Worm (Caenorhabditis elegans): ENCODE data around the gene dhhc-1.

The dhhc-1 gene

ce11 chrX:15100369-15100963, at the start of gene dhhc-1:
TSS of gene dhhc-1 (minus strand) at chrX:15100419.
- TF ChIP-seq ref-2 (tag; optimal IDR thresholded peaks at IDR 0.05) = no peak
- TF ChIP-seq hlh-15 (tag; optimal IDR thresholded peaks at IDR 0.05) = no peak
- TF ChIP-seq ztf-16 (tag; optimal IDR thresholded peaks at IDR 0.05) = no peak
- no peak for TF ChIP-seq pax-1 (tag; optimal IDR thresholded peaks at IDR 0.05)
- TF ChIP-seq ceh-31 (tag; optimal IDR thresholded peaks at IDR 0.05) = peak; percentile 56
- TF ChIP-seq nfya-1 (tag; optimal IDR thresholded peaks at IDR 0.05) = peak; percentile 59
- TF ChIP-seq unc-55 (GFP tag; optimal IDR thresholded peaks at IDR 0.05) = peak; percentile 40
- no peak for TF ChIP-seq ceh-45 (GFP tag; IDR thresholded peaks at IDR 0.05)
- peak; percentile 26 for TF ChIP-seq ceh-18 (tag; optimal IDR thresholded peaks at IDR 0.05)
- TF ChIP-seq ama-1 (optimal IDR thresholded peaks at IDR 0.05) = no peak
- no peak for TF ChIP-seq sox-4 (tag; optimal IDR thresholded peaks at IDR 0.05)
- TF ChIP-seq zip-5 (tag; optimal IDR thresholded peaks at IDR 0.05) = no peak
- no peak for TF ChIP-seq hlh-8 (tag; optimal IDR thresholded peaks at IDR 0.05)
- TF ChIP-seq unc-42 (tag; optimal IDR thresholded peaks at IDR 0.05) = peak; percentile 4
- no peak for TF ChIP-seq eyg-1 (tag; optimal IDR thresholded peaks at IDR 0.05)
- no peak for TF ChIP-seq ceh-22 (tag; optimal IDR thresholded peaks at IDR 0.05)
- no peak for TF ChIP-seq ceh-34 (tag; optimal IDR thresholded peaks at IDR 0.05)
- TF ChIP-seq hlh-30 (tag; optimal IDR thresholded peaks at IDR 0.05; ENCODE audit: insufficient read depth) = no peak

- TF ChIP-seq fkh-10 (GFP tag; optimal IDR thresholded peaks at IDR 0.05) (no peak), ceh-2 (tag; optimal IDR thresholded peaks at IDR 0.05) (no peak), pax-1 (tag; optimal IDR thresholded peaks at IDR 0.05) (no peak), ceh-30 (tag; optimal IDR thresholded peaks at IDR 0.05) (no peak), unc-3 (GFP tag; conservative IDR thresholded peaks at IDR 0.05) (no peak), unc-3 (tag; optimal IDR thresholded peaks at IDR 0.05) (no peak), madf-2 (tag; optimal IDR thresholded peaks at IDR 0.05) (no peak), C08G9.2 (tag; optimal IDR thresholded peaks at IDR 0.05) (no peak), npax-4 (tag; optimal IDR thresholded peaks at IDR 0.05) (no peak), ceh-45 (GFP tag; IDR thresholded peaks at IDR 0.05) (no peak), pha-2 (tag; optimal IDR thresholded peaks at IDR 0.05) (no peak), ceh-14 (tag; optimal IDR thresholded peaks at IDR 0.05) (no peak), elt-2 (tag; optimal IDR thresholded peaks at IDR 0.05) (no peak), unc-42 (tag; optimal IDR thresholded peaks at IDR 0.05) (peak; percentile 16), ceh-6 (GFP tag; optimal IDR thresholded peaks at IDR 0.05) (no peak), odd-2 (tag; optimal IDR thresholded peaks at IDR 0.05) (no peak), unc-55 (GFP tag; optimal IDR thresholded peaks at IDR 0.05) (peak; percentile 69), pha-4 (tag; optimal IDR thresholded peaks at IDR 0.05) (no peak), ceh-31 (tag; optimal IDR thresholded peaks at IDR 0.05) (peak; percentile 25), rnt-1 (tag; optimal IDR thresholded peaks at IDR 0.05) (peak; percentile 3)
Measured at ce11 chrX:15148831-15149230, 48.6 kb upstream of the dhhc-1 start.

- TF ChIP-seq C08G9.2 (tag; optimal IDR thresholded peaks at IDR 0.05) (no peak), unc-42 (tag; optimal IDR thresholded peaks at IDR 0.05) (no peak), unc-3 (GFP tag; conservative IDR thresholded peaks at IDR 0.05) (no peak), unc-3 (tag; optimal IDR thresholded peaks at IDR 0.05) (no peak), pqm-1 (tag; optimal IDR thresholded peaks at IDR 0.05) (no peak), elt-2 (tag; optimal IDR thresholded peaks at IDR 0.05) (no peak), ceh-30 (tag; optimal IDR thresholded peaks at IDR 0.05) (no peak), nhr-11 (tag; optimal IDR thresholded peaks at IDR 0.05) (no peak), nfya-1 (tag; optimal IDR thresholded peaks at IDR 0.05) (no peak), ztf-16 (tag; optimal IDR thresholded peaks at IDR 0.05) (no peak), hlh-30 (tag; optimal IDR thresholded peaks at IDR 0.05; ENCODE audit: insufficient read depth) (no peak), syd-9 (tag; optimal IDR thresholded peaks at IDR 0.05) (no peak), ceh-22 (tag; optimal IDR thresholded peaks at IDR 0.05) (no peak), unc-86 (tag; optimal IDR thresholded peaks at IDR 0.05) (no peak), ref-2 (tag; optimal IDR thresholded peaks at IDR 0.05) (no peak), madf-2 (tag; optimal IDR thresholded peaks at IDR 0.05) (no peak)
Measured at ce11 chrX:15148389-15148788, 48.2 kb upstream of the dhhc-1 start.

- no peak for TF ChIP-seq madf-2 (tag; optimal IDR thresholded peaks at IDR 0.05)
- TF ChIP-seq hlh-8 (tag; optimal IDR thresholded peaks at IDR 0.05) = no peak
- no peak for TF ChIP-seq ref-2 (tag; optimal IDR thresholded peaks at IDR 0.05)
- TF ChIP-seq ceh-14 (tag; optimal IDR thresholded peaks at IDR 0.05) = no peak
- no peak for TF ChIP-seq fax-1 (tag; optimal IDR thresholded peaks at IDR 0.05)
Measured at ce11 chrX:15147640-15148039, 47.4 kb upstream of the dhhc-1 start, which contains the start of gene unc-7. TSS of gene unc-7 (minus strand) at chrX:15147740.
